Fruit fly (Drosophila melanogaster) whole organism, embryonic: ENCODE data around the gene CG6168.

ENCODE experiments used
- ATbp ChIP-seq: fragments of 200-800 bp; sonication (Bioruptor generic); optimal IDR thresholded peaks from 2 replicates; lab custom pipeline; 2017; ENCODE audit warnings: missing biosample characterization, mild to moderate bottlenecking, missing genetic modification characterization, missing genetic modification reagents
- Blimp-1 ChIP-seq: fragments of 200-800 bp; sonication (Bioruptor generic); optimal IDR thresholded peaks from 3 replicates; lab custom pipeline; 2018; ENCODE audit warnings: missing biosample characterization, missing genetic modification characterization, mild to moderate bottlenecking, moderate library complexity, missing genetic modification reagents
- CG1024 ChIP-seq: fragments of 200-800 bp; sonication (Bioruptor generic); IDR thresholded peaks from 2 replicates; pipeline ENCODE4 v1.3.6; 2022; ENCODE audit warnings: missing biosample characterization, missing genetic modification characterization
- CG12071 ChIP-seq: fragments of 200-800 bp; sonication (Bioruptor generic); optimal IDR thresholded peaks from 3 replicates; lab custom pipeline; 2018; ENCODE audit warnings: missing biosample characterization, mild to moderate bottlenecking, missing genetic modification characterization
- CG1233 ChIP-seq: fragments of 200-800 bp; sonication (Bioruptor generic); optimal IDR thresholded peaks from 4 replicates; lab custom pipeline; 2018; ENCODE audit warnings: missing biosample characterization, mild to moderate bottlenecking, missing genetic modification characterization
- CG12659 ChIP-seq: fragments of 200-800 bp; sonication (Bioruptor generic); optimal IDR thresholded peaks from 3 replicates; lab custom pipeline; 2017; ENCODE audit warnings: mild to moderate bottlenecking, missing biosample characterization, missing genetic modification reagents, missing genetic modification characterization
- CG12769 ChIP-seq: fragments of 200-800 bp; sonication (Bioruptor generic); optimal IDR thresholded peaks from 2 replicates; lab custom pipeline; 2019; ENCODE audit warnings: missing biosample characterization, mild to moderate bottlenecking, missing genetic modification characterization, moderate library complexity
- CG1603 ChIP-seq: fragments of 200-800 bp; sonication (Bioruptor generic); optimal IDR thresholded peaks from 2 replicates; lab custom pipeline; 2019; ENCODE audit warnings: missing biosample characterization, mild to moderate bottlenecking, missing genetic modification characterization, moderate library complexity
- CG16863 ChIP-seq: fragments of 200-800 bp; sonication (Bioruptor generic); optimal IDR thresholded peaks from 3 replicates; lab custom pipeline; 2016; ENCODE audit warnings: missing biosample characterization, missing genetic modification characterization
- CG17361 ChIP-seq: fragments of 200-800 bp; sonication (Bioruptor generic); IDR thresholded peaks from 3 replicates; pipeline ENCODE4 v1.3.6; 2022; ENCODE audit warnings: missing biosample characterization, missing genetic modification characterization
- CG17385 ChIP-seq: fragments of 200-800 bp; sonication (Bioruptor generic); optimal IDR thresholded peaks from 3 replicates; lab custom pipeline; 2018; ENCODE audit warnings: missing biosample characterization, mild to moderate bottlenecking, missing genetic modification characterization
- CG18619 ChIP-seq: fragments of 200-800 bp; sonication (Bioruptor generic); optimal IDR thresholded peaks from 3 replicates; lab custom pipeline; 2017; ENCODE audit warnings: missing biosample characterization, mild to moderate bottlenecking, missing genetic modification characterization
- CG18764 ChIP-seq: fragments of 200-800 bp; sonication (Bioruptor generic); optimal IDR thresholded peaks from 3 replicates; lab custom pipeline; 2016; ENCODE audit warnings: missing biosample characterization, missing genetic modification characterization
- CG2116 ChIP-seq: fragments of 200-800 bp; sonication (Bioruptor generic); optimal IDR thresholded peaks from 3 replicates; lab custom pipeline; 2018; ENCODE audit warnings: missing biosample characterization, mild to moderate bottlenecking, missing genetic modification characterization
- CG2202 ChIP-seq: fragments of 200-800 bp; sonication (Bioruptor generic); optimal IDR thresholded peaks from 2 replicates; lab custom pipeline; 2018; ENCODE audit warnings: missing biosample characterization, mild to moderate bottlenecking, missing genetic modification characterization
- CG2678 ChIP-seq: fragments of 200-800 bp; sonication (Bioruptor generic); optimal IDR thresholded peaks from 3 replicates; lab custom pipeline; 2019; ENCODE audit warnings: missing biosample characterization, mild to moderate bottlenecking, missing genetic modification characterization, moderate library complexity
- CG30020 ChIP-seq: fragments of 200-800 bp; optimal IDR thresholded peaks from 2 replicates; lab custom pipeline; 2019; ENCODE audit warnings: missing biosample characterization, mild to moderate bottlenecking, missing genetic modification characterization, moderate library complexity
- CG3281 ChIP-seq: fragments of 200-800 bp; sonication (Bioruptor generic); optimal IDR thresholded peaks from 3 replicates; lab custom pipeline; 2017; ENCODE audit warnings: missing biosample characterization, mild to moderate bottlenecking, missing genetic modification characterization
- CG3407 ChIP-seq: fragments of 200-800 bp; sonication (Bioruptor generic); optimal IDR thresholded peaks from 2 replicates; lab custom pipeline; 2018; ENCODE audit warnings: missing biosample characterization, mild to moderate bottlenecking, missing genetic modification characterization
- CG4707 ChIP-seq: fragments of 200-800 bp; sonication (Bioruptor generic); optimal IDR thresholded peaks from 2 replicates; lab custom pipeline; 2018; ENCODE audit warnings: missing biosample characterization, mild to moderate bottlenecking, missing genetic modification characterization, moderate library complexity
- CG5953 ChIP-seq: fragments of 200-800 bp; sonication (Bioruptor generic); IDR thresholded peaks from 2 replicates; pipeline ENCODE4 v1.3.6; 2022; ENCODE audit warnings: missing biosample characterization, missing genetic modification characterization
- CG6813 ChIP-seq: fragments of 200-800 bp; sonication (Bioruptor generic); optimal IDR thresholded peaks from 2 replicates; lab custom pipeline; 2017; ENCODE audit warnings: missing biosample characterization, missing genetic modification characterization, mild to moderate bottlenecking, moderate library complexity, missing genetic modification reagents
- CG7963 ChIP-seq: fragments of 200-800 bp; sonication (Bioruptor generic); IDR thresholded peaks from 3 replicates; pipeline ENCODE4 v1.3.6; 2022; ENCODE audit warnings: missing biosample characterization, missing genetic modification characterization; ENCODE audit not compliant: partially characterized antibody
- CG9609 ChIP-seq: fragments of 200-800 bp; sonication (Bioruptor generic); optimal IDR thresholded peaks from 3 replicates; lab custom pipeline; 2016; ENCODE audit warnings: missing biosample characterization, missing genetic modification characterization
- Dfd ChIP-seq, 2 experiments: fragments of >200 bp; optimal IDR thresholded peaks; 2 replicates each; lab custom pipeline; 2017; ENCODE audit warnings: missing biosample characterization in 2 of 2, missing genetic modification characterization in 2 of 2
- Doc2 ChIP-seq: fragments of 200-800 bp; sonication (Bioruptor generic); IDR thresholded peaks from 2 replicates; pipeline ENCODE4 v1.3.6; 2022; ENCODE audit warnings: missing biosample characterization, missing genetic modification characterization
- HHEX ChIP-seq: fragments of 200-800 bp; sonication (Bioruptor generic); optimal IDR thresholded peaks from 3 replicates; lab custom pipeline; 2017; ENCODE audit warnings: missing biosample characterization, mild to moderate bottlenecking, missing genetic modification characterization, missing genetic modification reagents
- Hand ChIP-seq: fragments of 200-800 bp; sonication (Bioruptor generic); optimal IDR thresholded peaks from 2 replicates; lab custom pipeline; 2017; ENCODE audit warnings: mild to moderate bottlenecking, missing biosample characterization, missing genetic modification reagents, missing genetic modification characterization
- Hsf ChIP-seq: fragments of 200-800 bp; sonication (Bioruptor generic); optimal IDR thresholded peaks from 3 replicates; lab custom pipeline; 2016; ENCODE audit warnings: missing biosample characterization, missing genetic modification characterization
- Med ChIP-seq: fragments of 200-800 bp; sonication (Bioruptor generic); peaks from one replicate; lab custom pipeline; 2016; ENCODE audit warnings: missing biosample characterization, missing genetic modification characterization, mild to moderate bottlenecking, inconsistent platforms, moderate library complexity
- Nf-YB ChIP-seq: fragments of 200-800 bp; sonication (Bioruptor generic); optimal IDR thresholded peaks from 3 replicates; lab custom pipeline; 2019; ENCODE audit warnings: missing biosample characterization, mild to moderate bottlenecking, missing genetic modification characterization, moderate library complexity
- Sox100B ChIP-seq: fragments of 200-800 bp; sonication (Bioruptor generic); optimal IDR thresholded peaks from 3 replicates; lab custom pipeline; 2018; ENCODE audit warnings: missing biosample characterization, mild to moderate bottlenecking, missing genetic modification characterization
- Xbp1 ChIP-seq: fragments of 200-800 bp; sonication (Bioruptor generic); optimal IDR thresholded peaks from 3 replicates; lab custom pipeline; 2016; ENCODE audit warnings: missing biosample characterization, mild to moderate bottlenecking, missing genetic modification characterization
- ara ChIP-seq: fragments of 200-800 bp; sonication (Bioruptor generic); IDR thresholded peaks from 2 replicates; pipeline ENCODE4 v1.3.6; 2022; ENCODE audit warnings: missing biosample characterization, missing genetic modification characterization
- chif ChIP-seq, 2 experiments: fragments of 200-800 bp; sonication (Bioruptor generic); optimal IDR thresholded peaks; 3 replicates each; lab custom pipeline; 2016; ENCODE audit warnings: missing biosample characterization in 2 of 2, missing genetic modification characterization in 2 of 2
- ci ChIP-seq: fragments of 200-800 bp; sonication (Bioruptor generic); IDR thresholded peaks from 3 replicates; pipeline ENCODE4 v1.3.6; 2022; ENCODE audit warnings: missing biosample characterization, missing genetic modification characterization
- da ChIP-seq: fragments of 200-800 bp; sonication (Bioruptor generic); optimal IDR thresholded peaks from 2 replicates; lab custom pipeline; 2016; ENCODE audit warnings: missing biosample characterization, missing genetic modification characterization
- fd102C ChIP-seq: fragments of 200-800 bp; sonication (Bioruptor generic); optimal IDR thresholded peaks from 2 replicates; lab custom pipeline; 2018; ENCODE audit warnings: missing biosample characterization, mild to moderate bottlenecking, missing genetic modification characterization, moderate library complexity
- fd96Cb ChIP-seq: fragments of 200-800 bp; sonication (Bioruptor generic); optimal IDR thresholded peaks from 2 replicates; lab custom pipeline; 2018; ENCODE audit warnings: missing biosample characterization, mild to moderate bottlenecking, missing genetic modification characterization, moderate library complexity
- gcm ChIP-seq: fragments of 200-800 bp; sonication (Bioruptor generic); optimal IDR thresholded peaks from 2 replicates; lab custom pipeline; 2019; ENCODE audit warnings: missing biosample characterization, mild to moderate bottlenecking, missing genetic modification characterization, moderate library complexity
- ken ChIP-seq: fragments of 200-800 bp; sonication (Bioruptor generic); IDR thresholded peaks from 3 replicates; pipeline ENCODE4 v1.3.6; 2022; ENCODE audit warnings: missing biosample characterization, missing genetic modification characterization
- lbe ChIP-seq: fragments of 200-800 bp; sonication (Bioruptor generic); optimal IDR thresholded peaks from 2 replicates; lab custom pipeline; 2016; ENCODE audit warnings: missing biosample characterization, mild to moderate bottlenecking, missing genetic modification characterization
- lilli ChIP-seq: fragments of 200-800 bp; sonication (Bioruptor generic); optimal IDR thresholded peaks from 3 replicates; lab custom pipeline; 2016; ENCODE audit warnings: missing biosample characterization, missing genetic modification characterization
- nmo ChIP-seq: fragments of 200-800 bp; sonication (Bioruptor generic); optimal IDR thresholded peaks from 2 replicates; lab custom pipeline; 2018; ENCODE audit warnings: missing biosample characterization, mild to moderate bottlenecking, missing genetic modification characterization, moderate library complexity
- nom ChIP-seq: fragments of 200-800 bp; sonication (Bioruptor generic); optimal IDR thresholded peaks from 2 replicates; lab custom pipeline; 2017; ENCODE audit warnings: missing biosample characterization, missing genetic modification characterization, mild to moderate bottlenecking, moderate library complexity, missing genetic modification reagents
- odd ChIP-seq: fragments of 200-800 bp; sonication (Bioruptor generic); optimal IDR thresholded peaks from 2 replicates; lab custom pipeline; 2017; ENCODE audit warnings: missing biosample characterization, mild to moderate bottlenecking, missing genetic modification characterization
- pb ChIP-seq: fragments of 200-800 bp; sonication (Bioruptor generic); optimal IDR thresholded peaks from 3 replicates; lab custom pipeline; 2016; ENCODE audit warnings: missing biosample characterization, missing genetic modification characterization
- schlank ChIP-seq: fragments of 200-800 bp; sonication (Bioruptor generic); optimal IDR thresholded peaks from 2 replicates; lab custom pipeline; 2018; ENCODE audit warnings: missing biosample characterization, mild to moderate bottlenecking, missing genetic modification characterization
- sens-2 ChIP-seq: fragments of 200-800 bp; sonication (Bioruptor generic); IDR thresholded peaks from 2 replicates; pipeline ENCODE4 v1.3.6; 2022; ENCODE audit warnings: missing biosample characterization, missing genetic modification characterization
- zfh1 ChIP-seq: fragments of 200-800 bp; sonication (Bioruptor generic); IDR thresholded peaks from 3 replicates; pipeline ENCODE4 v1.3.6; 2022; ENCODE audit warnings: missing biosample characterization, missing genetic modification characterization

CG6168 gene

DNA sequence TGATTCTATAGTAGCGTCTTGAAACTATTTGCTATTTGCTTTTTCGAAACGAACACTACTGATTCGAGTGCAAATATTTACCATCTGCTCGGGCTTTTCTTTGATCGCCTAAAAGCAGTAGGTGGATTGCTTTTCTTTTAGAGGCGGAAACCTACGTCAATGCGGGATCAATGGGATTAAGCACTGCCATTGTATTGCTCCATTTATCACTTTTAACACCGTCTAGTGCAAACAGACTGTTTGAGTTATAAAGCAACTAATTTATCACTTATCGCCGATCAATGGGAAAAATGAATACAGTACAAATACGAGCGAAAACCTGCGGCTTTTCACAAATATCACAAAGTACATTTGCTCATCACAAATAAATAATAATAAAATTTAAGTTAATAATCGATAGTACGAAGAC lies 34.9 kb downstream of the CG6168 start (continued):
- TF ChIP-seq CG12659 (GFP tag; lab: Kevin White, UChicago): no peak
- peak; percentile 1 for TF ChIP-seq CG2678 (tag; lab: Kevin White, UChicago)
- 0 out of 3 replicates have a peak, but pooled peaks have one; percentile 23 for TF ChIP-seq CG17361 (GFP tag; lab: Robert Waterston, UW)
- TF ChIP-seq pb (GFP tag; lab: Kevin White, UChicago): peak; percentile 13
- TF ChIP-seq CG9609 (GFP tag; lab: Kevin White, UChicago): peak; percentile 6
- peak; percentile 13 for TF ChIP-seq CG3407 (GFP tag; lab: Kevin White, UChicago)
- TF ChIP-seq Hsf (GFP tag; lab: Kevin White, UChicago): peak; percentile 4
- peak; percentile 35 for TF ChIP-seq CG1603 (tag; lab: Kevin White, UChicago)
- peak; percentile 27 for TF ChIP-seq CG12769 (tag; lab: Kevin White, UChicago)
- peak in 1 of 2 experiments; percentile 47 for TF ChIP-seq chif (GFP tag; optimal IDR thresholded peaks at IDR 0.05; lab: Kevin White, UChicago)
- no peak for TF ChIP-seq Xbp1
- peak; percentile 5 for TF ChIP-seq Blimp-1 (GFP tag; lab: Kevin White, UChicago)
- no peak for TF ChIP-seq CG7963
- TF ChIP-seq ara (GFP tag; lab: Robert Waterston, UW): 0 out of 2 replicates have a peak, but pooled peaks have one; percentile 15
- peak; percentile 25 for TF ChIP-seq CG3281
- 0 out of 3 replicates have a peak, but pooled peaks have one; percentile 15 for TF ChIP-seq zfh1 (GFP tag; lab: Robert Waterston, UW)
- TF ChIP-seq CG4707 (GFP tag; lab: Kevin White, UChicago): peak; percentile 8
- no peak for TF ChIP-seq CG1024 (GFP tag; lab: Robert Waterston, UW)
- TF ChIP-seq odd (GFP tag; lab: Kevin White, UChicago): peak; percentile 15
- TF ChIP-seq CG2202 (tag; lab: Kevin White, UChicago): peak; percentile 39
- TF ChIP-seq ken (GFP tag; lab: Robert Waterston, UW): no peak
- TF ChIP-seq CG30020 (tag; lab: Kevin White, UChicago): no peak
- no peak for TF ChIP-seq da (GFP tag; lab: Kevin White, UChicago)
- TF ChIP-seq Sox100B (GFP tag; lab: Kevin White, UChicago): peak; percentile 24
- no peak for TF ChIP-seq CG17385
- peak; percentile 9 for TF ChIP-seq Hand (GFP tag; lab: Kevin White, UChicago)
- peak; percentile 5 for TF ChIP-seq nmo (GFP tag; lab: Kevin White, UChicago)
- peak; percentile 56 for TF ChIP-seq CG12071 (GFP tag; lab: Kevin White, UChicago)
- TF ChIP-seq nom (GFP tag; lab: Kevin White, UChicago): no peak
- TF ChIP-seq ci (GFP tag; lab: Robert Waterston, UW): peak; percentile 58; the same call in 1 of the 3 replicates
- no peak for TF ChIP-seq lilli (GFP tag; lab: Kevin White, UChicago)
- peak; percentile 58 for TF ChIP-seq schlank
- TF ChIP-seq CG6813 (GFP tag; lab: Kevin White, UChicago): peak; percentile 40
- TF ChIP-seq fd96Cb: no peak
- no peak for TF ChIP-seq lbe (GFP tag; lab: Kevin White, UChicago)
- peak; percentile 55 for TF ChIP-seq ATbp (GFP tag; lab: Kevin White, UChicago)
- TF ChIP-seq CG2116 (GFP tag; lab: Kevin White, UChicago): peak; percentile 25
- no peak for TF ChIP-seq CG18764
- peak; percentile 1 for TF ChIP-seq Nf-YB (GFP tag; lab: Kevin White, UChicago)
- peak; percentile 0 for TF ChIP-seq CG16863 (GFP tag; lab: Kevin White, UChicago)
- TF ChIP-seq Doc2 (GFP tag; lab: Robert Waterston, UW): no peak
- peak; percentile 4 for TF ChIP-seq HHEX
- no peak for TF ChIP-seq Dfd (GFP tag; optimal IDR thresholded peaks at IDR 0.05; lab: Kevin White, UChicago)
- no peak for TF ChIP-seq sens-2
- peak; percentile 10 for TF ChIP-seq CG1233 (GFP tag; lab: Kevin White, UChicago)
- peak; percentile 85 for TF ChIP-seq Med (GFP tag; lab: Kevin White, UChicago)
- TF ChIP-seq fd102C (GFP tag; lab: Kevin White, UChicago): no peak
- TF ChIP-seq CG5953 (GFP tag; lab: Robert Waterston, UW): no peak
- no peak for TF ChIP-seq gcm (GFP tag; lab: Kevin White, UChicago)
- TF ChIP-seq CG18619: peak; percentile 49
